Worm (Caenorhabditis elegans) whole organism, L4 larva: ENCODE results near the gene rpt-6.

ENCODE experiments used
- pqm-1 ChIP-seq: sonication (generic microtip); optimal IDR thresholded peaks from 2 replicates; lab custom pipeline; 2017; ENCODE audit warnings: missing biosample characterization, missing genetic modification characterization
- ztf-11 ChIP-seq: fragments of 150-350 bp; optimal IDR thresholded peaks from 2 replicates; lab custom pipeline; 2014; ENCODE audit warnings: missing biosample characterization, missing genetic modification characterization

- no peak for TF ChIP-seq pqm-1
- no peak for TF ChIP-seq ztf-11 (tag; lab: Kevin White, UChicago)
Observed at ce11 chrIII:12366989-12367557, 3.2 kb upstream of the rpt-6 start, which contains the start of gene Y75B8A.33.
